Worm (Caenorhabditis elegans) whole organism, L3 larva: ENCODE data around the gene str-143.
A peak's percentile ranks its signal among the peaks of the same experiment; 100 is the strongest.

Source experiments
- R02D3.7 ChIP-seq: fragments of 150-350 bp; optimal IDR thresholded peaks from 2 replicates; lab custom pipeline; 2014; ENCODE audit warnings: missing biosample characterization, missing genetic modification characterization
- ZK546.5 ChIP-seq: sonication (generic microtip); optimal IDR thresholded peaks from 2 replicates; lab custom pipeline; 2017; ENCODE audit warnings: missing biosample characterization, missing genetic modification characterization
- aly-2 ChIP-seq: fragments of 150-350 bp; optimal IDR thresholded peaks from 2 replicates; lab custom pipeline; 2014; ENCODE audit warnings: missing biosample characterization, missing genetic modification characterization
- ama-1 ChIP-seq: fragments of 150-350 bp; optimal IDR thresholded peaks from 2 replicates; lab custom pipeline; 2018
- ceh-16 ChIP-seq: sonication (generic microtip); optimal IDR thresholded peaks from 2 replicates; lab custom pipeline; 2017; ENCODE audit warnings: missing biosample characterization, missing genetic modification characterization
- ceh-28 ChIP-seq: fragments of 150-350 bp; optimal IDR thresholded peaks from 2 replicates; lab custom pipeline; 2014; ENCODE audit warnings: missing biosample characterization, missing genetic modification reagents, missing genetic modification characterization
- ceh-82 ChIP-seq: fragments of 150-350 bp; optimal IDR thresholded peaks from 2 replicates; lab custom pipeline; 2014; ENCODE audit warnings: missing biosample characterization, missing genetic modification characterization
- daf-12 ChIP-seq: fragments of 150-350 bp; optimal IDR thresholded peaks from 2 replicates; lab custom pipeline; 2014; ENCODE audit warnings: missing biosample characterization, missing genetic modification reagents, missing genetic modification characterization
- egl-5 ChIP-seq: fragments of 150-350 bp; optimal IDR thresholded peaks from 2 replicates; lab custom pipeline; 2017; ENCODE audit warnings: missing biosample characterization, missing genetic modification reagents, missing genetic modification characterization, inconsistent platforms
- elt-1 ChIP-seq: fragments of 150-350 bp; optimal IDR thresholded peaks from 2 replicates; lab custom pipeline; 2014; ENCODE audit warnings: missing biosample characterization, missing genetic modification characterization
- elt-2 ChIP-seq: sonication (generic microtip); optimal IDR thresholded peaks from 2 replicates; lab custom pipeline; 2016; ENCODE audit warnings: missing genetic modification reagents, mild to moderate bottlenecking, missing genetic modification characterization, missing compliant biosample characterization
- elt-3 ChIP-seq, 3 experiments: fragments of 150-350 bp in 1 of 3; sonication (generic microtip) in 2 of 3; optimal IDR thresholded peaks; 2 replicates in 2 of 3; 4 replicates in 1 of 3; lab custom pipeline; 2014 to 2017; ENCODE audit warnings: missing biosample characterization in 3 of 3, missing genetic modification characterization in 3 of 3
- eor-1 ChIP-seq, 2 experiments: fragments of 150-350 bp; optimal IDR thresholded peaks; 2 replicates each; lab custom pipeline; 2014 to 2018; ENCODE audit warnings: missing biosample characterization in 2 of 2, missing genetic modification characterization in 2 of 2
- fkh-10 ChIP-seq: sonication (generic microtip); optimal IDR thresholded peaks from 2 replicates; lab custom pipeline; 2017; ENCODE audit warnings: missing biosample characterization, missing genetic modification reagents, missing genetic modification characterization
- fkh-2 ChIP-seq: fragments of 150-350 bp; optimal IDR thresholded peaks from 2 replicates; lab custom pipeline; 2014; ENCODE audit warnings: missing biosample characterization, missing genetic modification reagents, missing genetic modification characterization
- hmg-11 ChIP-seq: sonication (generic microtip); optimal IDR thresholded peaks from 2 replicates; lab custom pipeline; 2016; ENCODE audit warnings: missing genetic modification characterization, missing compliant biosample characterization
- jun-1 ChIP-seq: fragments of 150-350 bp; optimal IDR thresholded peaks from 2 replicates; lab custom pipeline; 2014; ENCODE audit warnings: missing biosample characterization, missing genetic modification reagents, missing genetic modification characterization
- lin-15B ChIP-seq: fragments of 150-350 bp; optimal IDR thresholded peaks from 2 replicates; lab custom pipeline; 2014; ENCODE audit warnings: missing biosample characterization, missing genetic modification characterization
- lin-39 ChIP-seq: fragments of 150-350 bp; optimal IDR thresholded peaks from 2 replicates; lab custom pipeline; 2018; ENCODE audit warnings: missing biosample characterization, missing genetic modification reagents, missing genetic modification characterization
- lsy-12 ChIP-seq: sonication (generic microtip); optimal IDR thresholded peaks from 2 replicates; lab custom pipeline; 2016; ENCODE audit warnings: mild to moderate bottlenecking, missing genetic modification characterization, missing compliant biosample characterization
- mdl-1 ChIP-seq: fragments of 150-350 bp; optimal IDR thresholded peaks from 2 replicates; lab custom pipeline; 2014; ENCODE audit warnings: missing biosample characterization, missing genetic modification characterization
- nhr-12 ChIP-seq: fragments of 150-350 bp; optimal IDR thresholded peaks from 2 replicates; lab custom pipeline; 2014; ENCODE audit warnings: missing biosample characterization, missing genetic modification characterization
- nhr-23 ChIP-seq: fragments of 150-350 bp; optimal IDR thresholded peaks from 2 replicates; lab custom pipeline; 2014; ENCODE audit warnings: missing biosample characterization, missing genetic modification reagents, missing genetic modification characterization
- nhr-237 ChIP-seq: fragments of 150-350 bp; optimal IDR thresholded peaks from 2 replicates; lab custom pipeline; 2014; ENCODE audit warnings: missing biosample characterization, missing genetic modification characterization
- nhr-28 ChIP-seq: fragments of 150-350 bp; optimal IDR thresholded peaks from 2 replicates; lab custom pipeline; 2014; ENCODE audit warnings: missing biosample characterization, missing genetic modification characterization
- nhr-43 ChIP-seq: sonication (generic microtip); optimal IDR thresholded peaks from 2 replicates; lab custom pipeline; 2016; ENCODE audit warnings: mild to moderate bottlenecking, missing genetic modification characterization, missing compliant biosample characterization; ENCODE audit not compliant: poor library complexity, severe bottlenecking
- nhr-67 ChIP-seq: fragments of 150-350 bp; optimal IDR thresholded peaks from 2 replicates; lab custom pipeline; 2014; ENCODE audit warnings: missing biosample characterization, missing genetic modification characterization
- nhr-76 ChIP-seq: fragments of 150-350 bp; sonication (generic microtip); optimal IDR thresholded peaks from 5 replicates; lab custom pipeline; 2014; ENCODE audit warnings: missing biosample characterization, missing genetic modification characterization
- nhr-77 ChIP-seq: fragments of 150-350 bp; optimal IDR thresholded peaks from 2 replicates; lab custom pipeline; 2014; ENCODE audit warnings: missing biosample characterization, missing genetic modification characterization
- pha-4 ChIP-seq: fragments of 150-350 bp; optimal IDR thresholded peaks from 2 replicates; lab custom pipeline; 2014; ENCODE audit warnings: missing biosample characterization, missing genetic modification reagents, missing genetic modification characterization
- pqm-1 ChIP-seq: fragments of 150-350 bp; optimal IDR thresholded peaks from 2 replicates; lab custom pipeline; 2017; ENCODE audit warnings: missing biosample characterization, missing genetic modification characterization, inconsistent platforms
- sea-2 ChIP-seq: fragments of 150-350 bp; sonication (generic microtip); optimal IDR thresholded peaks from 4 replicates; lab custom pipeline; 2014; ENCODE audit warnings: missing biosample characterization, missing genetic modification reagents, missing genetic modification characterization
- snpc-4 ChIP-seq: fragments of 150-350 bp; optimal IDR thresholded peaks from 2 replicates; lab custom pipeline; 2014; ENCODE audit warnings: missing biosample characterization, missing genetic modification characterization
- tbx-2 ChIP-seq: sonication (generic microtip); optimal IDR thresholded peaks from 2 replicates; lab custom pipeline; 2016; ENCODE audit warnings: mild to moderate bottlenecking, missing genetic modification characterization, missing compliant biosample characterization
- unc-39 ChIP-seq: sonication (generic microtip); optimal IDR thresholded peaks from 4 replicates; lab custom pipeline; 2017; ENCODE audit warnings: missing biosample characterization, missing genetic modification characterization
- unc-62 ChIP-seq: fragments of 150-350 bp; sonication (generic microtip); optimal IDR thresholded peaks from 4 replicates; lab custom pipeline; 2014; ENCODE audit warnings: missing biosample characterization, missing genetic modification reagents, missing genetic modification characterization
- zag-1 ChIP-seq: fragments of 150-350 bp; optimal IDR thresholded peaks from 2 replicates; lab custom pipeline; 2014; ENCODE audit warnings: missing biosample characterization, missing genetic modification characterization
- ztf-11 ChIP-seq: fragments of 150-350 bp; optimal IDR thresholded peaks from 2 replicates; lab custom pipeline; 2014; ENCODE audit warnings: missing biosample characterization, missing genetic modification characterization

str-143 gene

DNA sequence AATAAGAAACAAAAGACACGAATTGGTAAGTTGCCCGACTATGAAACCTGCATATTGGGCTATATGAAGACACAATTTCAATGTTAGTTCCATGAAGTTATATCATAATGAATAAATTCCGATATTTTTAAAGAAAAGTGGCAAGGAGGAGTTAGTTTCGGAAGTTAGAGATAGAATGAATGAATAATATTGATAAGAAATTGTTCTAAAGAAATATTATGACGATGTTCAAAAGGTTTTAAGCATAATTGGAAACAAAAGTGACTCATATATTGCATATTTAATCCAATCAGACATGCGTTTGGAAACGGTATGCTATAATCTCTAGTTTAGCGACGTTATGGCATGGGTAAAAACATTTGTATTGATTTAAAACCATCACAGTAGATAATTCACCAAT is at the start of gene str-143:
str-143 (minus strand) TSS at position 101 of the 400 bp plus-strand sequence.
- TF ChIP-seq elt-1 (tag; lab: Kevin White, UChicago) (no peak), lsy-12 (tag; lab: Kevin White, UChicago) (no peak), snpc-4 (tag; lab: Kevin White, UChicago) (no peak), nhr-12 (tag; lab: Kevin White, UChicago) (no peak), hmg-11 (tag; lab: Kevin White, UChicago) (no peak), egl-5 (tag; lab: Kevin White, UChicago) (no peak), nhr-76 (no peak), nhr-43 (tag; lab: Kevin White, UChicago) (no peak), lin-39 (tag; lab: Kevin White, UChicago) (no peak), nhr-77 (tag; lab: Kevin White, UChicago) (no peak), zag-1 (tag; lab: Kevin White, UChicago) (no peak), unc-39 (tag; lab: Kevin White, UChicago) (no peak), ceh-16 (no peak), ZK546.5 (tag; lab: Kevin White, UChicago) (no peak), unc-62 (GFP tag; lab: Kevin White, UChicago) (no peak), ama-1 (lab: Kevin White, UChicago) (no peak), lin-15B (tag; lab: Kevin White, UChicago) (no peak), aly-2 (tag; lab: Kevin White, UChicago) (no peak)

DNA sequence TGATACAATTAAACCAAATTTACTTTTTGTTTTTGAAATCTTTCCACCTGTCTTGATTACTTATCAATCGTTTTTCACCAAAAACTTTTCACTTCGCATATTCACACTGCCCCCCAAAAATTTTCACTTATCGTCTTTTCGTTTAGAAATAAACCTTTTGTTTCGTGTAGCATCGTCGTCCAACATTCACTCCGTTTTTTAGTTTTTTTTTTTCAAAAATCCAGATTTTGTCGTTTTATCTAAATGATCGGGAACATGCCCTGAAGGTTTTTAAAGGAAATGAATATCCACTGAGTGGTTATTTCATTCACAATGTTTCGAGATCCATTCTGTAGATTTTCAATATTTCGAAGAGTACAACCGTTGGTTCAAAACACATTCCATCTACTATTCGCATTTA is 48.4 kb upstream of the str-143 start, which contains the start of gene D1014.7:
D1014.7 (plus strand) TSS at position 301 of the 400 bp plus-strand sequence.
- TF ChIP-seq nhr-23: no peak
- TF ChIP-seq daf-12 (tag; lab: Kevin White, UChicago): no peak
- no peak for TF ChIP-seq ZK546.5 (tag; lab: Kevin White, UChicago)
- no peak for TF ChIP-seq nhr-77 (tag; lab: Kevin White, UChicago)
- no peak for TF ChIP-seq elt-1 (tag; lab: Kevin White, UChicago)
- no peak for TF ChIP-seq nhr-237 (tag; lab: Kevin White, UChicago)
- no peak for TF ChIP-seq unc-39 (tag; lab: Kevin White, UChicago)
- TF ChIP-seq lsy-12 (tag; lab: Kevin White, UChicago): no peak
- no peak for TF ChIP-seq mdl-1 (tag; lab: Kevin White, UChicago)

DNA sequence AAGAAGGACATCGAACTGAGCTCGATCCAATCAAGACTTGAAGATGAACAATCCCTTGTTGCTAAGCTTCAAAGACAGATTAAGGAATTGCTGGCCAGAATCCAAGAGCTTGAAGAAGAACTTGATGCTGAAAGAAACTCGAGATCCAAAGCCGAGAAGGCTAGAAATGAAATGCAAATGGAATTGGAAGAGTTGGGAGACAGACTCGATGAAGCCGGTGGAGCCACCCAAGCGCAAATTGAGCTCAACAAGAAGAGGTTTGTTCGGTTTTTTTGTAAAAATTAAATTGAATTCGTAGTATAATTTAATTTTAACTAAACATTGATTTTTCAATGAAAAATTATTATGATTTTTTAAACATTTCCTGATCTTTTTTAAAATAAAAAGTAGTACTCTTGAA is 45.0 kb upstream of the str-143 start:
- no peak for TF ChIP-seq nhr-43 (tag; lab: Kevin White, UChicago)
- TF ChIP-seq mdl-1 (tag; lab: Kevin White, UChicago): no peak
- no peak for TF ChIP-seq eor-1 (tag; optimal IDR thresholded peaks at IDR 0.05; lab: Kevin White, UChicago)
- no peak for TF ChIP-seq ceh-82
- no peak for TF ChIP-seq elt-3 (tag; optimal IDR thresholded peaks at IDR 0.05; lab: Kevin White, UChicago)
- no peak for TF ChIP-seq nhr-28
- no peak for TF ChIP-seq ceh-28 (tag; lab: Kevin White, UChicago)
- TF ChIP-seq jun-1 (tag; lab: Kevin White, UChicago): no peak
- no peak for TF ChIP-seq tbx-2 (tag; lab: Kevin White, UChicago)
- no peak for TF ChIP-seq R02D3.7
- TF ChIP-seq, all 47 proteins: peak for 0

DNA sequence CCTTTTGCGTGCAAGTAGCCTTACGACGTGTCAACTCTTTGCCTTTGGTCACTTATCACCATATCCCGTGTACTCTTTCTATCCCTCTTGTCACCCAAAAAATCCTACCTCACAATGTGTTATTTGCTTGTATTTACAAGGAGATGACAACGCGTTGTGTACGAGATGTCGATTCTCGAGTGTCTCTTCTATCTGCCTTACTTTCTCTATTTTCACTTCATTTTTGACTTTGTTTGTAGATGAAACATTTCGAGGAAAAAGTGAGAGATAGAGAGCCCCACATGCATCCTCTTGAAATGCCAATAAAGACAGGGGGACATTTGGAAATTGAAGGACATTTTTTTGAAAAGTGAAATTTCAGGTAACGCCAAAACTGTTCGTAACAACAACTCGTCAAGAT is 41.3 kb upstream of the str-143 start:
- TF ChIP-seq elt-2 (no peak), pha-4 (tag; lab: Kevin White, UChicago) (peak; percentile 70), fkh-10 (GFP tag; lab: Kevin White, UChicago) (no peak), ZK546.5 (tag; lab: Kevin White, UChicago) (no peak), nhr-23 (no peak)

DNA sequence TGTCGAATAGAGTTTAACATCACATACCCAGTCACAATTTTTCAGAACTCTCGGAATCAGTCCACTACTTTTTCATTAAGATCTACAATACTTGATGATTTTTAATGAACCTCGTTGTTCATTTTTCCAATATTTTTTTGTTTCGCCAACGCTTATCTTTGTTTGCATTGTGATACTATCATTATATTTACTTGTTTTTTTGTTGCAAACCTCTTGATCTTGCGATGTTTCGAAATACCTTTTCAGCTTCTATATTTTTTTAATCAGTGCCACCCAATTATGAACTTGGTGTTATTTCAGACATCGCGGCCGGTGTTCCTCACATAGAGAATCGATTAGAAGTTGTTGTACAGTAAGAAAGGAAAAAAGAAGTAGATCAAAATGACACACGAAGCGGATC is 39.1 kb upstream of the str-143 start, which contains the start of gene myo-5:
myo-5 (plus strand) TSS at position 301 of the 400 bp plus-strand sequence.
- no peak for TF ChIP-seq nhr-12 (tag; lab: Kevin White, UChicago)
- TF ChIP-seq nhr-67: no peak
- TF ChIP-seq ZK546.5 (tag; lab: Kevin White, UChicago): no peak
- no peak for TF ChIP-seq snpc-4 (tag; lab: Kevin White, UChicago)
- TF ChIP-seq nhr-28: no peak
- no peak for TF ChIP-seq R02D3.7
- TF ChIP-seq eor-1 (tag; optimal IDR thresholded peaks at IDR 0.05; lab: Kevin White, UChicago): no peak
- TF ChIP-seq elt-1 (tag; lab: Kevin White, UChicago): no peak
- no peak for TF ChIP-seq ztf-11 (tag; lab: Kevin White, UChicago)
- no peak for TF ChIP-seq sea-2 (GFP tag; lab: Kevin White, UChicago)
- TF ChIP-seq tbx-2 (tag; lab: Kevin White, UChicago): no peak
- no peak for TF ChIP-seq ama-1 (lab: Kevin White, UChicago)
- no peak for TF ChIP-seq fkh-2
- TF ChIP-seq pqm-1: no peak
- TF ChIP-seq pha-4 (tag; lab: Kevin White, UChicago): no peak
- TF ChIP-seq, all 47 proteins: peak for 0
